Worm (Caenorhabditis elegans) whole organism, L4 larva: ENCODE data around the gene C24A8.6.

Source experiments
- aly-2 ChIP-seq: sonication (generic microtip); optimal IDR thresholded peaks from 2 replicates; lab custom pipeline; 2018; ENCODE audit warnings: missing biosample characterization, missing genetic modification characterization
- fos-1 ChIP-seq: fragments of 150-350 bp; optimal IDR thresholded peaks from 2 replicates; lab custom pipeline; 2014; ENCODE audit warnings: missing biosample characterization, missing genetic modification characterization
- lsy-2 ChIP-seq, 2 experiments: fragments of 150-350 bp in 1 of 2; sonication (generic microtip) in 1 of 2; optimal IDR thresholded peaks; 2 replicates each; lab custom pipeline; 2014 to 2017; ENCODE audit warnings: missing biosample characterization in 2 of 2, missing genetic modification characterization in 2 of 2
- mep-1 ChIP-seq: fragments of 150-350 bp; sonication (generic microtip); optimal IDR thresholded peaks from 3 replicates; lab custom pipeline; 2014; ENCODE audit warnings: missing biosample characterization, missing genetic modification characterization
- mes-2 ChIP-seq: sonication (generic microtip); optimal IDR thresholded peaks from 2 replicates; lab custom pipeline; 2016; ENCODE audit warnings: missing genotype, mild to moderate bottlenecking, missing genetic modification characterization, missing compliant biosample characterization; ENCODE audit not compliant: poor library complexity, severe bottlenecking
- nhr-11 ChIP-seq: fragments of 150-350 bp; optimal IDR thresholded peaks from 2 replicates; lab custom pipeline; 2014; ENCODE audit warnings: missing biosample characterization, missing genetic modification characterization
- nhr-237 ChIP-seq: sonication (generic microtip); optimal IDR thresholded peaks from 2 replicates; lab custom pipeline; 2017; ENCODE audit warnings: missing biosample characterization, missing genetic modification characterization
- nhr-77 ChIP-seq: fragments of 150-350 bp; optimal IDR thresholded peaks from 2 replicates; lab custom pipeline; 2014; ENCODE audit warnings: missing biosample characterization, missing genetic modification characterization
- unc-130 ChIP-seq: sonication (generic microtip); optimal IDR thresholded peaks from 2 replicates; lab custom pipeline; 2016; ENCODE audit warnings: missing genetic modification reagents, missing genetic modification characterization, missing compliant biosample characterization
- unc-39 ChIP-seq: sonication (generic microtip); optimal IDR thresholded peaks from 2 replicates; lab custom pipeline; 2017; ENCODE audit warnings: missing biosample characterization, missing genetic modification characterization
- zag-1 ChIP-seq: fragments of 150-350 bp; optimal IDR thresholded peaks from 2 replicates; lab custom pipeline; 2014; ENCODE audit warnings: missing biosample characterization, missing genetic modification characterization
- zip-11 ChIP-seq: fragments of 200-800 bp; sonication (Bioruptor generic); IDR thresholded peaks from 2 replicates; pipeline ENCODE4 v1.3.6; 2022; ENCODE audit warnings: missing genetic modification characterization, missing compliant biosample characterization
- ztf-7 ChIP-seq: fragments of 150-350 bp; optimal IDR thresholded peaks from 2 replicates; lab custom pipeline; 2014; ENCODE audit warnings: missing biosample characterization, missing genetic modification characterization

DNA sequence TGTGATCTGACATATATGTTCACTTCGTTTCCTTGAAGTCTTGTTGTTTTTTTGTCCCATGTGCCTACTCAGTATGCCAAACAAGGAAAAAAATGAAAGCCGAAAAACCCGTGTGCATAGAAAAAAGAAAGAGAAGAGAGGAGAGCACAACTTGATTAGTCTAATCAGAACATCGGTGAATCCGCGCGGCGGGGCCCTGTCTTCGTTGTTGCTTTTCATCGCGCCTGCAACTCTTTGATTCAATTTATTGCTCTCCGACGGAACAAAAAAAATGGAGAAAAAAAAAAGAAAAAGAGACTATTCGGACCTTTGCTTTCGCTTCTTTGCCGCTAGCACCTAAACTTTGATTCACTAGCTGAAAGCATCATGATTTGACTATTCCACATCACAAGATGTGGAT is 17.3 kb downstream of the C24A8.6 start:
- TF ChIP-seq zag-1 (tag; lab: Kevin White, UChicago) (no peak), lsy-2 (tag; optimal IDR thresholded peaks at IDR 0.05; lab: Kevin White, UChicago) (no peak), unc-39 (tag; lab: Kevin White, UChicago) (no peak), mep-1 (tag; lab: Kevin White, UChicago) (no peak), zip-11 (GFP tag; lab: Robert Waterston, UW) (no peak), unc-130 (no peak), mes-2 (tag; lab: Kevin White, UChicago) (no peak), aly-2 (no peak), nhr-237 (tag; lab: Kevin White, UChicago) (no peak), fos-1 (tag; lab: Kevin White, UChicago) (no peak), nhr-77 (no peak), nhr-11 (tag; lab: Kevin White, UChicago) (no peak), ztf-7 (no peak)
